Worm (Caenorhabditis elegans) whole organism, L4 larva: Measurements from ENCODE around the gene fnta-1.

Source experiments
- hlh-11 ChIP-seq: fragments of 200-800 bp; sonication (Bioruptor generic); optimal IDR thresholded peaks from 2 replicates; lab custom pipeline; 2018; ENCODE audit warnings: mild to moderate bottlenecking, missing genetic modification characterization, missing compliant biosample characterization
- hlh-30 ChIP-seq: sonication (generic microtip); optimal IDR thresholded peaks from 2 replicates; lab custom pipeline; 2017; ENCODE audit warnings: antibody characterized with exemption, mild to moderate bottlenecking, missing genetic modification characterization, missing compliant biosample characterization; ENCODE audit not compliant: insufficient read depth
- lin-13 ChIP-seq: fragments of 150-350 bp; optimal IDR thresholded peaks from 2 replicates; lab custom pipeline; 2014; ENCODE audit warnings: missing biosample characterization, missing genetic modification reagents, missing genetic modification characterization
- lin-15B ChIP-seq: fragments of 150-350 bp; sonication (generic microtip); optimal IDR thresholded peaks from 3 replicates; lab custom pipeline; 2014; ENCODE audit warnings: missing biosample characterization, missing genetic modification characterization
- mep-1 ChIP-seq: fragments of 150-350 bp; sonication (generic microtip); optimal IDR thresholded peaks from 3 replicates; lab custom pipeline; 2014; ENCODE audit warnings: missing biosample characterization, missing genetic modification characterization

- no peak for TF ChIP-seq lin-13
- TF ChIP-seq hlh-11, result no peak
- no peak for TF ChIP-seq lin-15B
- no peak for TF ChIP-seq mep-1
- no peak for TF ChIP-seq hlh-30 (tag; lab: Kevin White, UChicago)
Observed at ce11 chrIV:218252-218651, 21.9 kb downstream of the fnta-1 start, which contains the start of gene prdx-6.
